Fruit fly (Drosophila melanogaster) whole organism, embryonic: ENCODE results near the gene c12.1.

Experiments
- Asciz ChIP-seq: fragments of 200-800 bp; sonication (Bioruptor generic); optimal IDR thresholded peaks from 2 replicates; lab custom pipeline; 2017; ENCODE audit warnings: missing biosample characterization, mild to moderate bottlenecking, missing genetic modification characterization, missing genetic modification reagents
- CG10209 ChIP-seq: fragments of 200-800 bp; sonication (Bioruptor generic); optimal IDR thresholded peaks from 3 replicates; lab custom pipeline; 2017; ENCODE audit warnings: missing biosample characterization, mild to moderate bottlenecking, missing genetic modification characterization, missing genetic modification reagents
- CG10267 ChIP-seq: fragments of 200-800 bp; sonication (Bioruptor generic); optimal IDR thresholded peaks from 2 replicates; lab custom pipeline; 2018; ENCODE audit warnings: missing biosample characterization, mild to moderate bottlenecking, missing genetic modification characterization, moderate library complexity
- CG10543 ChIP-seq: fragments of 200-800 bp; sonication (Bioruptor generic); optimal IDR thresholded peaks from 3 replicates; lab custom pipeline; 2017; ENCODE audit warnings: missing biosample characterization, mild to moderate bottlenecking, missing genetic modification characterization, moderate library complexity
- CG12219 ChIP-seq: fragments of 200-800 bp; sonication (Bioruptor generic); optimal IDR thresholded peaks from 3 replicates; lab custom pipeline; 2018; ENCODE audit warnings: missing biosample characterization, mild to moderate bottlenecking, missing genetic modification characterization
- CG12391 ChIP-seq: fragments of 200-800 bp; sonication (Bioruptor generic); optimal IDR thresholded peaks from 3 replicates; lab custom pipeline; 2018; ENCODE audit warnings: missing biosample characterization, mild to moderate bottlenecking, missing genetic modification characterization, moderate library complexity
- CG1529 ChIP-seq: fragments of 200-800 bp; sonication (Bioruptor generic); optimal IDR thresholded peaks from 3 replicates; lab custom pipeline; 2018; ENCODE audit warnings: missing biosample characterization, missing genetic modification characterization
- CG15514 ChIP-seq: fragments of 200-800 bp; sonication (Bioruptor generic); optimal IDR thresholded peaks from 3 replicates; lab custom pipeline; 2017; ENCODE audit warnings: missing biosample characterization, missing genetic modification characterization, mild to moderate bottlenecking, moderate library complexity, missing genetic modification reagents
- CG17829 ChIP-seq: fragments of 200-800 bp; optimal IDR thresholded peaks from 2 replicates; lab custom pipeline; 2019; ENCODE audit warnings: missing biosample characterization, mild to moderate bottlenecking, missing genetic modification characterization, moderate library complexity
- CG2116 ChIP-seq: fragments of 200-800 bp; sonication (Bioruptor generic); optimal IDR thresholded peaks from 3 replicates; lab custom pipeline; 2018; ENCODE audit warnings: missing biosample characterization, mild to moderate bottlenecking, missing genetic modification characterization
- CG2199 ChIP-seq: fragments of 200-800 bp; sonication (Bioruptor generic); IDR thresholded peaks from 3 replicates; pipeline ENCODE4 v1.3.6; 2022; ENCODE audit warnings: missing biosample characterization, missing genetic modification characterization
- CG2712 ChIP-seq: fragments of 200-800 bp; optimal IDR thresholded peaks from 3 replicates; lab custom pipeline; 2019; ENCODE audit warnings: missing biosample characterization, mild to moderate bottlenecking, missing genetic modification characterization, moderate library complexity
- CG31388 ChIP-seq: fragments of 200-800 bp; sonication (Bioruptor generic); optimal IDR thresholded peaks from 2 replicates; lab custom pipeline; 2016; ENCODE audit warnings: missing biosample characterization, missing genetic modification characterization
- CG34422 ChIP-seq: fragments of 200-800 bp; sonication (Bioruptor generic); IDR thresholded peaks from 3 replicates; pipeline ENCODE4 v1.3.6; 2022; ENCODE audit warnings: missing biosample characterization, missing genetic modification characterization
- CG8359 ChIP-seq: fragments of 200-800 bp; sonication (Bioruptor generic); optimal IDR thresholded peaks from 2 replicates; lab custom pipeline; 2017; ENCODE audit warnings: missing biosample characterization, mild to moderate bottlenecking, missing genetic modification characterization, borderline replicate concordance
- CG8388 ChIP-seq: fragments of 200-800 bp; sonication (Bioruptor generic); optimal IDR thresholded peaks from 2 replicates; lab custom pipeline; 2019; ENCODE audit warnings: missing biosample characterization, mild to moderate bottlenecking, missing genetic modification characterization, moderate library complexity
- CG9797 ChIP-seq: fragments of 200-800 bp; sonication (Bioruptor generic); optimal IDR thresholded peaks from 3 replicates; lab custom pipeline; 2018; ENCODE audit warnings: missing biosample characterization, mild to moderate bottlenecking, missing genetic modification characterization
- CHES-1-like ChIP-seq: fragments of 200-800 bp; sonication (Bioruptor generic); optimal IDR thresholded peaks from 2 replicates; lab custom pipeline; 2016; ENCODE audit warnings: missing biosample characterization, missing genetic modification characterization
- D19A ChIP-seq: fragments of 200-800 bp; optimal IDR thresholded peaks from 3 replicates; lab custom pipeline; 2019; ENCODE audit warnings: missing biosample characterization, mild to moderate bottlenecking, missing genetic modification characterization, moderate library complexity
- Dek ChIP-seq: fragments of 200-800 bp; sonication (Bioruptor generic); optimal IDR thresholded peaks from 3 replicates; lab custom pipeline; 2019; ENCODE audit warnings: missing biosample characterization, mild to moderate bottlenecking, missing genetic modification characterization, moderate library complexity
- Dll ChIP-seq: fragments of 200-800 bp; sonication (Bioruptor generic); IDR thresholded peaks from 4 replicates; pipeline ENCODE4 v1.3.6; 2022; ENCODE audit warnings: missing biosample characterization, missing genetic modification characterization; ENCODE audit not compliant: partially characterized antibody
- Dp ChIP-seq: fragments of 200-800 bp; sonication (Bioruptor generic); optimal IDR thresholded peaks from 2 replicates; lab custom pipeline; 2018; ENCODE audit warnings: missing biosample characterization, mild to moderate bottlenecking, missing genetic modification characterization, moderate library complexity
- Dref ChIP-seq: fragments of 200-800 bp; sonication (Bioruptor generic); IDR thresholded peaks from 2 replicates; pipeline ENCODE4 v1.3.6; 2022; ENCODE audit warnings: missing biosample characterization, missing genetic modification characterization
- Fer2 ChIP-seq: fragments of 200-800 bp; sonication (Bioruptor generic); optimal IDR thresholded peaks from 2 replicates; lab custom pipeline; 2018; ENCODE audit warnings: missing biosample characterization, mild to moderate bottlenecking, missing genetic modification characterization, moderate library complexity
- HmgD ChIP-seq: fragments of 200-800 bp; sonication (Bioruptor generic); optimal IDR thresholded peaks from 3 replicates; lab custom pipeline; 2016; ENCODE audit warnings: missing biosample characterization, missing genetic modification characterization
- Med ChIP-seq: fragments of 200-800 bp; sonication (Bioruptor generic); peaks from one replicate; lab custom pipeline; 2016; ENCODE audit warnings: missing biosample characterization, missing genetic modification characterization, mild to moderate bottlenecking, inconsistent platforms, moderate library complexity
- Pdp1 ChIP-seq, 2 experiments: fragments of 200-800 bp; sonication (Bioruptor generic); optimal IDR thresholded peaks; 3 replicates each; lab custom pipeline; 2016; ENCODE audit warnings: missing biosample characterization in 2 of 2, missing genetic modification characterization in 2 of 2, mild to moderate bottlenecking in 1 of 2, moderate library complexity in 1 of 2
- Sin3A ChIP-seq: fragments of >200 bp; optimal IDR thresholded peaks from 2 replicates; lab custom pipeline; 2018
- Sry-δ ChIP-seq: fragments of 200-800 bp; sonication (Bioruptor generic); optimal IDR thresholded peaks from 2 replicates; lab custom pipeline; 2016; ENCODE audit warnings: missing biosample characterization, missing genetic modification characterization
- ase ChIP-seq: fragments of 200-800 bp; sonication (Bioruptor generic); IDR thresholded peaks from 3 replicates; pipeline ENCODE4 v1.3.6; 2022; ENCODE audit warnings: missing biosample characterization, missing genetic modification characterization
- ato ChIP-seq: fragments of 200-800 bp; sonication (Bioruptor generic); IDR thresholded peaks from 2 replicates; pipeline ENCODE4 v1.3.6; 2022; ENCODE audit warnings: missing biosample characterization, missing genetic modification characterization; ENCODE audit not compliant: partially characterized antibody
- cg ChIP-seq: fragments of 200-800 bp; sonication (Bioruptor generic); optimal IDR thresholded peaks from 3 replicates; lab custom pipeline; 2019; ENCODE audit warnings: missing biosample characterization, mild to moderate bottlenecking, missing genetic modification characterization, moderate library complexity
- chinmo ChIP-seq: fragments of 200-800 bp; sonication (Bioruptor generic); IDR thresholded peaks from 4 replicates; pipeline ENCODE4 v1.3.6; 2022; ENCODE audit warnings: missing biosample characterization, missing genetic modification characterization; ENCODE audit not compliant: partially characterized antibody
- ci ChIP-seq: fragments of 200-800 bp; sonication (Bioruptor generic); IDR thresholded peaks from 3 replicates; pipeline ENCODE4 v1.3.6; 2022; ENCODE audit warnings: missing biosample characterization, missing genetic modification characterization
- esg ChIP-seq: fragments of 200-800 bp; sonication (Bioruptor generic); conservative IDR thresholded peaks from 2 replicates; pipeline ENCODE4 v1.3.6; 2022; ENCODE audit warnings: missing biosample characterization, missing genetic modification characterization
- grau ChIP-seq: fragments of 200-800 bp; optimal IDR thresholded peaks from 3 replicates; lab custom pipeline; 2019; ENCODE audit warnings: missing biosample characterization, mild to moderate bottlenecking, missing genetic modification characterization, moderate library complexity
- knrl ChIP-seq: fragments of 200-800 bp; sonication (Bioruptor generic); IDR thresholded peaks from 3 replicates; pipeline ENCODE4 v1.3.6; 2022; ENCODE audit warnings: missing biosample characterization, missing genetic modification characterization; ENCODE audit not compliant: partially characterized antibody
- nau ChIP-seq: fragments of 200-800 bp; sonication (Bioruptor generic); optimal IDR thresholded peaks from 3 replicates; lab custom pipeline; 2017; ENCODE audit warnings: missing biosample characterization, mild to moderate bottlenecking, missing genetic modification characterization, missing genetic modification reagents
- nerfin-1 ChIP-seq: fragments of 200-800 bp; sonication (Bioruptor generic); optimal IDR thresholded peaks from 3 replicates; lab custom pipeline; 2019; ENCODE audit warnings: missing biosample characterization, mild to moderate bottlenecking, missing genetic modification characterization, moderate library complexity
- nmo ChIP-seq: fragments of 200-800 bp; sonication (Bioruptor generic); optimal IDR thresholded peaks from 2 replicates; lab custom pipeline; 2018; ENCODE audit warnings: missing biosample characterization, mild to moderate bottlenecking, missing genetic modification characterization, moderate library complexity
- phol ChIP-seq: fragments of 200-800 bp; sonication (Bioruptor generic); optimal IDR thresholded peaks from 3 replicates; lab custom pipeline; 2018; ENCODE audit warnings: missing biosample characterization, mild to moderate bottlenecking, missing genetic modification characterization, moderate library complexity
- pzg ChIP-seq: fragments of 200-800 bp; sonication (Bioruptor generic); optimal IDR thresholded peaks from 3 replicates; lab custom pipeline; 2018; ENCODE audit warnings: missing biosample characterization, mild to moderate bottlenecking, missing genetic modification characterization, moderate library complexity
- row ChIP-seq: fragments of 200-800 bp; sonication (Bioruptor generic); IDR thresholded peaks from 3 replicates; pipeline ENCODE4 v1.3.6; 2022; ENCODE audit warnings: missing biosample characterization, missing genetic modification characterization
- run ChIP-seq: fragments of 200-800 bp; sonication (Bioruptor generic); optimal IDR thresholded peaks from 3 replicates; lab custom pipeline; 2018; ENCODE audit warnings: missing biosample characterization, mild to moderate bottlenecking, missing genetic modification characterization
- sd ChIP-seq: fragments of 200-800 bp; sonication (Bioruptor generic); optimal IDR thresholded peaks from 3 replicates; lab custom pipeline; 2018; ENCODE audit warnings: missing biosample characterization, mild to moderate bottlenecking, missing genetic modification characterization, moderate library complexity
- trem ChIP-seq: fragments of 200-800 bp; optimal IDR thresholded peaks from 3 replicates; lab custom pipeline; 2019; ENCODE audit warnings: missing biosample characterization, mild to moderate bottlenecking, missing genetic modification characterization, moderate library complexity

The c12.1 gene

dm6 chrX:9284024-9284738 lies 34.8 kb downstream of the c12.1 start, which contains the start of gene lz (continued):
- no peak for TF ChIP-seq D19A (tag; lab: Kevin White, UChicago)
- TF ChIP-seq CG10209 (GFP tag; lab: Kevin White, UChicago): no peak
- TF ChIP-seq Asciz (GFP tag; lab: Kevin White, UChicago): no peak
- TF ChIP-seq CG8388 (GFP tag; lab: Kevin White, UChicago): no peak
- no peak for TF ChIP-seq run
- no peak for TF ChIP-seq CG17829 (tag; lab: Kevin White, UChicago)
- TF ChIP-seq ato: no peak
- peak; percentile 56; the same call in 1 of the 4 replicates for TF ChIP-seq Dll (GFP tag; lab: Robert Waterston, UW)
- no peak for TF ChIP-seq Dek (tag; lab: Kevin White, UChicago)
- no peak for TF ChIP-seq CG2199
- TF ChIP-seq CG8359 (GFP tag; lab: Kevin White, UChicago): no peak

dm6 chrX:9282783-9283289 lies 36.2 kb downstream of the c12.1 start, which contains the start of gene c11.1:
Gene c11.1 (minus strand): TSS chrX:9283117.
- TF ChIP-seq Dp (GFP tag; lab: Kevin White, UChicago): peak; percentile 66
- TF ChIP-seq knrl: peak; percentile 53; the same call in 2 of the 3 replicates
- peak; percentile 15 for TF ChIP-seq grau
- TF ChIP-seq nmo: peak; percentile 30
- TF ChIP-seq CG15514 (GFP tag; lab: Kevin White, UChicago): peak; percentile 36
- no peak for TF ChIP-seq ase
- peak in 1 of 2 experiments; percentile 56 for TF ChIP-seq Pdp1 (GFP tag; optimal IDR thresholded peaks at IDR 0.05; lab: Kevin White, UChicago)
- peak; percentile 49 for TF ChIP-seq HmgD (GFP tag; lab: Kevin White, UChicago)
- peak; percentile 35; the same call in 2 of the 3 replicates for TF ChIP-seq row (GFP tag; lab: Robert Waterston, UW)
- no peak for TF ChIP-seq esg (GFP tag; lab: Robert Waterston, UW)
- TF ChIP-seq cg (GFP tag; lab: Kevin White, UChicago): peak; percentile 35
- no peak for TF ChIP-seq CG1529 (GFP tag; lab: Kevin White, UChicago)
- no peak for TF ChIP-seq Fer2
- TF ChIP-seq phol: peak; percentile 19
- peak; percentile 55 for TF ChIP-seq CHES-1-like
- TF ChIP-seq CG12219: no peak
- TF ChIP-seq ci (GFP tag; lab: Robert Waterston, UW): peak; percentile 34; the same call in 1 of the 3 replicates
- peak; percentile 67 for TF ChIP-seq Med (GFP tag; lab: Kevin White, UChicago)
- TF ChIP-seq CG2116 (GFP tag; lab: Kevin White, UChicago): peak; percentile 24
- TF ChIP-seq CG9797 (GFP tag; lab: Kevin White, UChicago): peak; percentile 73
- peak; percentile 31 for TF ChIP-seq CG12391
- TF ChIP-seq CG34422 (GFP tag; lab: Robert Waterston, UW): peak; percentile 53; the same call in 2 of the 3 replicates
- TF ChIP-seq sd (tag; lab: Kevin White, UChicago): peak; percentile 70
- TF ChIP-seq nerfin-1 (tag; lab: Kevin White, UChicago): peak; percentile 97
- TF ChIP-seq Sry-δ (GFP tag; lab: Kevin White, UChicago): peak; percentile 30
- peak; percentile 52 for TF ChIP-seq Dref (GFP tag; lab: Robert Waterston, UW)
- TF ChIP-seq nau (GFP tag; lab: Kevin White, UChicago): no peak
- peak; percentile 1 for TF ChIP-seq CG10543 (GFP tag; lab: Kevin White, UChicago)
- TF ChIP-seq CG31388 (GFP tag; lab: Kevin White, UChicago): no peak
- TF ChIP-seq trem (tag; lab: Kevin White, UChicago): peak; percentile 50
- peak; percentile 4 for TF ChIP-seq CG10267 (tag; lab: Kevin White, UChicago)
- TF ChIP-seq pzg (GFP tag; lab: Kevin White, UChicago): peak; percentile 83
- TF ChIP-seq CG2712 (tag; lab: Kevin White, UChicago): peak; percentile 18
- TF ChIP-seq Sin3A (lab: Kevin White, UChicago): peak; percentile 45
- TF ChIP-seq chinmo (GFP tag; lab: Robert Waterston, UW): peak; percentile 72; the same call in 2 of the 4 replicates
